Worm (Caenorhabditis elegans) whole organism, late embryonic: ENCODE measurements around the gene spin-1.

Experiments used
- ceh-48 ChIP-seq: sonication (generic microtip); optimal IDR thresholded peaks from 2 replicates; lab custom pipeline; 2016; ENCODE audit warnings: missing genetic modification characterization, inconsistent platforms, missing compliant biosample characterization
- ceh-6 ChIP-seq: fragments of 200-800 bp; sonication (Bioruptor generic); optimal IDR thresholded peaks from 2 replicates; lab custom pipeline; 2018; ENCODE audit warnings: mild to moderate bottlenecking, missing genetic modification characterization, missing compliant biosample characterization
- fkh-6 ChIP-seq: sonication (generic microtip); optimal IDR thresholded peaks from 2 replicates; lab custom pipeline; 2016; ENCODE audit warnings: missing genetic modification characterization, missing compliant biosample characterization
- hlh-6 ChIP-seq: sonication (generic microtip); optimal IDR thresholded peaks from 2 replicates; lab custom pipeline; 2016; ENCODE audit warnings: missing genotype, missing genetic modification characterization, missing compliant biosample characterization
- nhr-11 ChIP-seq: fragments of 150-350 bp; optimal IDR thresholded peaks from 2 replicates; lab custom pipeline; 2014; ENCODE audit warnings: missing biosample characterization, missing genetic modification characterization
- pax-1 ChIP-seq: fragments of 150-350 bp; optimal IDR thresholded peaks from 2 replicates; lab custom pipeline; 2014; ENCODE audit warnings: missing biosample characterization, missing genetic modification characterization
- sox-2 ChIP-seq: fragments of 200-800 bp; sonication (Bioruptor generic); IDR thresholded peaks from 2 replicates; pipeline ENCODE4 v1.3.6; 2022; ENCODE audit warnings: missing genetic modification reagents, missing genetic modification characterization, missing compliant biosample characterization
- ztf-16 ChIP-seq: sonication (generic microtip); optimal IDR thresholded peaks from 2 replicates; lab custom pipeline; 2017; ENCODE audit warnings: missing genetic modification characterization, missing compliant biosample characterization

ce11 chrV:12103920-12104319, 10.9 kb upstream of the spin-1 start, which contains the start of gene nhr-153:
- TF ChIP-seq nhr-11 (tag; lab: Kevin White, UChicago) = no peak
- TF ChIP-seq ceh-6 (GFP tag; lab: Kevin White, UChicago) = no peak
- TF ChIP-seq pax-1 (tag; lab: Kevin White, UChicago) = no peak
- no peak for TF ChIP-seq hlh-6 (tag; lab: Kevin White, UChicago)
- TF ChIP-seq sox-2 (GFP tag; lab: Robert Waterston, UW) = no peak
- TF ChIP-seq fkh-6 (tag; lab: Kevin White, UChicago) = no peak
- no peak for TF ChIP-seq ztf-16 (tag; lab: Kevin White, UChicago)
- no peak for TF ChIP-seq ceh-48 (tag; lab: Kevin White, UChicago)
